Fruit fly (Drosophila melanogaster): ENCODE results near the gene TfIIA-S-2.

TfIIA-S-2 gene

DNA sequence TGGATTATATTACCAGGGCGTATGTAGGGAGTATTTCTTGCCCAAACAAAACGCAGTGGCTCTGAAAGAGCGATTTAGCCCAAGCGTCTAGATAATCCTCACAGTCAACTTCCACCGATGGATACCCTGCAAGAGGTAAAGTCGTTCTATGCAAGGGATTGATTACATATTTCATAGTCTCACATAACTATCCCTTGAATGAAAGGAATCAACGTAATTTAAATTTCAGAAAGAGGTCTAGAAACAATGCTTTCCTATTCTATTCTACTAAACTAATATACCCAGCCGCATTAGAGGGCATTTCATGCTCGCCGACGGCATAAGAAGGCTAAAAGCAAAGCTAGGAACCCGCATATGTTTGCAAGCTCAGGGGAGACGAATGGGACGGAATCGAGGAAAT, 44.6 kb downstream of the TfIIA-S-2 start (continued):
- TF ChIP-seq tll (GFP tag; optimal IDR thresholded peaks at IDR 0.05) (no peak), Sox100B (GFP tag; optimal IDR thresholded peaks at IDR 0.05) (no peak), lov (optimal IDR thresholded peaks at IDR 0.05) (no peak), lov (GFP tag; IDR thresholded peaks at IDR 0.05) (no peak), trem (tag; optimal IDR thresholded peaks at IDR 0.05) (no peak), CG1832 (GFP tag; optimal IDR thresholded peaks at IDR 0.05) (no peak), jing (GFP tag; optimal IDR thresholded peaks at IDR 0.05) (no peak), pzg (GFP tag; optimal IDR thresholded peaks at IDR 0.05) (no peak), cato (GFP tag; optimal IDR thresholded peaks at IDR 0.05; ENCODE audit: borderline replicate concordance) (no peak), cg (GFP tag; optimal IDR thresholded peaks at IDR 0.05) (no peak), CG17568 (GFP tag; optimal IDR thresholded peaks at IDR 0.05) (no peak), Lim3 (GFP tag; IDR thresholded peaks at IDR 0.05) (no peak), scrt (GFP tag; optimal IDR thresholded peaks at IDR 0.05) (no peak), Poxn (GFP tag; IDR thresholded peaks at IDR 0.05) (no peak), Hmx (GFP tag; optimal IDR thresholded peaks at IDR 0.05) (no peak), tup (GFP tag; optimal IDR thresholded peaks at IDR 0.05) (no peak), CG10274 (GFP tag; optimal IDR thresholded peaks at IDR 0.05) (no peak), CG12769 (tag; optimal IDR thresholded peaks at IDR 0.05) (peak; percentile 66), CG8089 (GFP tag; optimal IDR thresholded peaks at IDR 0.05) (no peak), CG31365 (tag; optimal IDR thresholded peaks at IDR 0.05) (no peak), CG3065 (GFP tag; optimal IDR thresholded peaks at IDR 0.05) (no peak), chinmo (GFP tag; IDR thresholded peaks at IDR 0.05; ENCODE audit: partially characterized antibody) (no peak), C15 (GFP tag; IDR thresholded peaks at IDR 0.05) (no peak), CG13287 (GFP tag; IDR thresholded peaks at IDR 0.05; ENCODE audit: partially characterized antibody) (no peak), crp (GFP tag; optimal IDR thresholded peaks at IDR 0.05) (no peak), CG15479 (GFP tag; optimal IDR thresholded peaks at IDR 0.05) (no peak), CG6175 (GFP tag; IDR thresholded peaks at IDR 0.05) (no peak), CG4820 (GFP tag; optimal IDR thresholded peaks at IDR 0.05) (no peak), Dad (GFP tag; optimal IDR thresholded peaks at IDR 0.05) (no peak), CG12236 (GFP tag; optimal IDR thresholded peaks at IDR 0.05) (no peak), CG11398 (GFP tag; optimal IDR thresholded peaks at IDR 0.05) (no peak), Dip3 (GFP tag; optimal IDR thresholded peaks at IDR 0.05) (peak; percentile 18), CG15011 (GFP tag; optimal IDR thresholded peaks at IDR 0.05) (no peak), CG1647 (GFP tag; optimal IDR thresholded peaks at IDR 0.05) (no peak), twi (tag; optimal IDR thresholded peaks at IDR 0.05) (no peak), Nf-YB (GFP tag; optimal IDR thresholded peaks at IDR 0.05) (no peak), CG10979 (tag; optimal IDR thresholded peaks at IDR 0.05) (no peak), CG5245 (GFP tag; optimal IDR thresholded peaks at IDR 0.05) (no peak), mirr (GFP tag; optimal IDR thresholded peaks at IDR 0.05) (no peak), nerfin-2 (GFP tag; IDR thresholded peaks at IDR 0.05; ENCODE audit: partially characterized antibody) (no peak), Gsc (GFP tag; IDR thresholded peaks at IDR 0.05) (no peak), Hr78 (GFP tag; optimal IDR thresholded peaks at IDR 0.05) (no peak), CG14050 (GFP tag; IDR thresholded peaks at IDR 0.05) (no peak), E2f2 (GFP tag; IDR thresholded peaks at IDR 0.05) (no peak), Mrtf (GFP tag; IDR thresholded peaks at IDR 0.05) (no peak), CG32767 (GFP tag; IDR thresholded peaks at IDR 0.05) (no peak), BtbVII (GFP tag; optimal IDR thresholded peaks at IDR 0.05) (no peak), Med (GFP tag) (peak; percentile 87), Atf-2 (GFP tag; optimal IDR thresholded peaks at IDR 0.05) (no peak), CG4854 (GFP tag; optimal IDR thresholded peaks at IDR 0.05) (no peak), Sox102F (GFP tag; optimal IDR thresholded peaks at IDR 0.05) (peak; percentile 40)

All from whole organism, embryonic.